Worm (Caenorhabditis elegans) whole organism, L4/young adult: ENCODE data around the gene chtb-2.

Experiments
- W03F9.2 ChIP-seq: fragments of 150-350 bp; optimal IDR thresholded peaks from 2 replicates; lab custom pipeline; 2014; ENCODE audit warnings: missing biosample characterization, missing genetic modification characterization
- dao-5 ChIP-seq: sonication (generic microtip); optimal IDR thresholded peaks from 2 replicates; lab custom pipeline; 2016; ENCODE audit warnings: missing genotype, missing genetic modification characterization, moderate library complexity, missing compliant biosample characterization
- him-1 ChIP-seq: sonication (generic microtip); optimal IDR thresholded peaks from 2 replicates; lab custom pipeline; 2016; ENCODE audit warnings: missing genotype, missing genetic modification reagents, missing genetic modification characterization, missing compliant biosample characterization

DNA sequence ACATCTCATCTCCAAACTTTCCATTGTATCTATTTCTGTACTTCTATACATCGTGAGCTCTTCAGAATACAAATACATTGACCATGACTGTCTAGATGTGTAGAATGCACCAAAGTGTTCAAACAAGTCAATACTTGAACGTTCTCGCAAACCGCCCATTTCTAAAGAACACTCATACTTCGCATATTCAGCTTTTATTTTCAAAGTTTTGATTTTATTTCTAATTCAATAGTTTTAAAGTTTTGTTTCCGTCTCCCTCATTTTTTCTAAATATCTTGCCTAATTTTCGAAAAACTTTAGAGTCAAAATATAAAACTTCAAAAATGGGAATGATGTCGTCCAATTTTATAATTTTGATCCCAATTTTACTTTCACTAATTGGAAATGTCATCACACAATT, 44.9 kb downstream of the chtb-2 start, which contains the start of gene pqn-10:
- TF ChIP-seq W03F9.2 (tag; lab: Kevin White, UChicago) (no peak), him-1 (tag; lab: Kevin White, UChicago) (no peak), dao-5 (tag; lab: Kevin White, UChicago) (no peak)
